Fruit fly (Drosophila melanogaster): Measurements from ENCODE around the gene CG9044.

DNA sequence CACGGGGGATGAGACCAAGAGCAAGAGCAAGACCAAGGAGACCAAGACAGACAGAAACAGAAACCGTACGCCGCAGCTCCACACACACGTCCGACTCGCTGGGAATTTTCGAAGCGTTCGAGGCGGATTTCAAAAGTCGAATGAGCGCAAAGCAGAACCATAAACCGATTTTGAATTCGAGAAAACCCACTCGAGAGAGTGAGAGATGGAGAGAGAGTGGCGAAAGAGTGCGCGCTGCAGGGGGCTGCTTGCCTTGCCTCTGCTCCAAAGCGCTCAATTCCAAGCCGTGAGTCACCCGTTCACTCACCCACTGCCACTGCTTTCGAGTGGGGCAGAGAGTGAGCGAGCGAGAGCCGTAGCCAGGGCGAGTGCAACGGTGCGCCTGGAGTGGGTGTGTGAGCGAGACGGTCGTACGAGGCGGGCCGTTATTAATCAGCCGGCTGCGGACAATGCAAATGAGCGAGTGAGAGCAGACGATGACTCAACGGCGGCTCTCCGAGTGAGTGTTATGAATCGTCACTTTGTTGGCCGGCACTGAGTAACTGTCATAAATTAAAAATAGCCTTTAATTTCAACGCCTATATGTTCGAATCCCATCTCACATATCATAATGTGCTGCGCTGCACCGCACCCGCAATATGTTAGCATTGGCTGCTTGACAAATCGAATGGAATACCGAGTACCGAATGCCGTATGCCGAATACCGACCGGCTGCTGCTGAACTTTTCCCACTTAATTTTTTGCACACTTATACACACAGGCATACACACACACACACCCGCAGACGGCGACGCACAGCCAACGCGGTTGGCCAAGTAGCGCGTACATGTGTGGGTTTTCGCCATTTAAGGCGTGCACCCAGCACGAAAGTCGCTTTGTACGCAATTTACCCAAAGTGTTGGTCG lies 31.0 kb downstream of the CG9044 start:
- TF ChIP-seq Abd-B (GFP tag; optimal IDR thresholded peaks at IDR 0.05) = no peak
- TF ChIP-seq Rel (GFP tag; optimal IDR thresholded peaks at IDR 0.05) = peak; percentile 81
- peak; percentile 71 for TF ChIP-seq Rel (tag; optimal IDR thresholded peaks at IDR 0.05)
- no peak for TF ChIP-seq lola (GFP tag; optimal IDR thresholded peaks at IDR 0.05)
- TF ChIP-seq Mio (GFP tag; optimal IDR thresholded peaks at IDR 0.05) = peak; percentile 40
- no peak for TF ChIP-seq dsf (GFP tag; optimal IDR thresholded peaks at IDR 0.05; ENCODE audit: borderline replicate concordance)
- TF ChIP-seq usp (GFP tag; optimal IDR thresholded peaks at IDR 0.05) = no peak
- TF ChIP-seq fru (GFP tag; optimal IDR thresholded peaks at IDR 0.05) = peak; percentile 25

Data from whole organism, wandering third instar larva.